Fruit fly (Drosophila melanogaster) whole organism, embryonic: ENCODE measurements around the gene CG42449.
A peak's percentile ranks its signal among the peaks of the same experiment; 100 is the strongest.

ENCODE experiments used
- ATbp ChIP-seq: fragments of 200-800 bp; sonication (Bioruptor generic); optimal IDR thresholded peaks from 2 replicates; lab custom pipeline; 2017; ENCODE audit warnings: missing biosample characterization, mild to moderate bottlenecking, missing genetic modification characterization, missing genetic modification reagents
- B-H1 ChIP-seq: fragments of 200-800 bp; sonication (Bioruptor generic); IDR thresholded peaks from 3 replicates; pipeline ENCODE4 v1.3.6; 2022; ENCODE audit warnings: missing biosample characterization, missing genetic modification characterization
- Bteb2 ChIP-seq: fragments of 200-800 bp; sonication (Bioruptor generic); optimal IDR thresholded peaks from 2 replicates; lab custom pipeline; 2016; ENCODE audit warnings: missing biosample characterization, missing genetic modification characterization
- CG10209 ChIP-seq: fragments of 200-800 bp; sonication (Bioruptor generic); optimal IDR thresholded peaks from 3 replicates; lab custom pipeline; 2017; ENCODE audit warnings: missing biosample characterization, mild to moderate bottlenecking, missing genetic modification characterization, missing genetic modification reagents
- CG11456 ChIP-seq: fragments of 200-800 bp; sonication (Bioruptor generic); IDR thresholded peaks from 3 replicates; pipeline ENCODE4 v1.3.6; 2022; ENCODE audit warnings: missing biosample characterization, missing genetic modification characterization
- CG13287 ChIP-seq: fragments of 200-800 bp; sonication (Bioruptor generic); IDR thresholded peaks from 2 replicates; pipeline ENCODE4 v1.3.6; 2022; ENCODE audit warnings: missing biosample characterization, missing genetic modification characterization; ENCODE audit not compliant: partially characterized antibody
- CG14860 ChIP-seq: fragments of 200-800 bp; sonication (Bioruptor generic); IDR thresholded peaks from 3 replicates; pipeline ENCODE4 v1.3.6; 2022; ENCODE audit warnings: missing biosample characterization, missing genetic modification characterization; ENCODE audit not compliant: partially characterized antibody
- CG15696 ChIP-seq: fragments of 200-800 bp; sonication (Bioruptor generic); optimal IDR thresholded peaks from 2 replicates; lab custom pipeline; 2019; ENCODE audit warnings: missing biosample characterization, mild to moderate bottlenecking, missing genetic modification characterization, moderate library complexity
- CG1602 ChIP-seq: fragments of 200-800 bp; sonication (Bioruptor generic); optimal IDR thresholded peaks from 3 replicates; lab custom pipeline; 2016; ENCODE audit warnings: missing biosample characterization, missing genetic modification characterization
- CG17186 ChIP-seq: fragments of 200-800 bp; sonication (Bioruptor generic); optimal IDR thresholded peaks from 3 replicates; lab custom pipeline; 2017; ENCODE audit warnings: missing biosample characterization, missing genetic modification reagents, missing genetic modification characterization
- CG17328 ChIP-seq: fragments of 200-800 bp; sonication (Bioruptor generic); IDR thresholded peaks from 2 replicates; pipeline ENCODE4 v1.3.6; 2022; ENCODE audit warnings: missing biosample characterization, missing genetic modification characterization
- CG17359 ChIP-seq: fragments of 200-800 bp; sonication (Bioruptor generic); optimal IDR thresholded peaks from 3 replicates; lab custom pipeline; 2018; ENCODE audit warnings: missing biosample characterization, mild to moderate bottlenecking, missing genetic modification characterization, moderate library complexity
- CG17568 ChIP-seq: fragments of 200-800 bp; sonication (Bioruptor generic); optimal IDR thresholded peaks from 2 replicates; lab custom pipeline; 2018; ENCODE audit warnings: missing biosample characterization, mild to moderate bottlenecking, missing genetic modification characterization, moderate library complexity
- CG30020 ChIP-seq: fragments of 200-800 bp; optimal IDR thresholded peaks from 2 replicates; lab custom pipeline; 2019; ENCODE audit warnings: missing biosample characterization, mild to moderate bottlenecking, missing genetic modification characterization, moderate library complexity
- CG30403 ChIP-seq: fragments of 200-800 bp; sonication (Bioruptor generic); optimal IDR thresholded peaks from 3 replicates; lab custom pipeline; 2016; ENCODE audit warnings: missing biosample characterization, missing genetic modification characterization
- CG43689 ChIP-seq: fragments of 200-800 bp; sonication (Bioruptor generic); IDR thresholded peaks from 2 replicates; pipeline ENCODE4 v1.3.6; 2022; ENCODE audit warnings: missing biosample characterization, missing genetic modification characterization
- CG6272 ChIP-seq: fragments of 200-800 bp; sonication (Bioruptor generic); IDR thresholded peaks from 2 replicates; pipeline ENCODE4 v1.3.6; 2022; ENCODE audit warnings: missing biosample characterization, missing genetic modification characterization
- CG6765 ChIP-seq: fragments of 200-800 bp; sonication (Bioruptor generic); optimal IDR thresholded peaks from 3 replicates; lab custom pipeline; 2017; ENCODE audit warnings: missing biosample characterization, mild to moderate bottlenecking, missing genetic modification characterization
- CG7745 ChIP-seq: fragments of 200-800 bp; sonication (Bioruptor generic); optimal IDR thresholded peaks from 2 replicates; lab custom pipeline; 2018; ENCODE audit warnings: missing biosample characterization, mild to moderate bottlenecking, missing genetic modification characterization, moderate library complexity
- CG8359 ChIP-seq: fragments of 200-800 bp; sonication (Bioruptor generic); optimal IDR thresholded peaks from 2 replicates; lab custom pipeline; 2017; ENCODE audit warnings: missing biosample characterization, mild to moderate bottlenecking, missing genetic modification characterization, borderline replicate concordance
- CG8765 ChIP-seq: fragments of 200-800 bp; sonication (Bioruptor generic); IDR thresholded peaks from 2 replicates; pipeline ENCODE4 v1.3.6; 2022; ENCODE audit warnings: missing biosample characterization, missing genetic modification characterization
- CG9437 ChIP-seq: fragments of 200-800 bp; sonication (Bioruptor generic); optimal IDR thresholded peaks from 2 replicates; lab custom pipeline; 2018; ENCODE audit warnings: missing biosample characterization, mild to moderate bottlenecking, missing genetic modification characterization
- D ChIP-seq, 2 experiments: fragments of 200-800 bp in 1 of 2; fragments of >200 bp in 1 of 2; sonication (Bioruptor generic) in 1 of 2; optimal IDR thresholded peaks; 2 replicates in 1 of 2; 3 replicates in 1 of 2; lab custom pipeline; 2017; ENCODE audit warnings: mild to moderate bottlenecking in 1 of 2, missing biosample characterization in 1 of 2, missing genetic modification characterization in 1 of 2, missing genetic modification reagents in 1 of 2
- Dad ChIP-seq: fragments of 200-800 bp; sonication (Bioruptor generic); optimal IDR thresholded peaks from 3 replicates; lab custom pipeline; 2016; ENCODE audit warnings: missing biosample characterization, missing genetic modification characterization
- Dek ChIP-seq: fragments of 200-800 bp; sonication (Bioruptor generic); optimal IDR thresholded peaks from 3 replicates; lab custom pipeline; 2019; ENCODE audit warnings: missing biosample characterization, mild to moderate bottlenecking, missing genetic modification characterization, moderate library complexity
- Dp ChIP-seq: fragments of 200-800 bp; sonication (Bioruptor generic); optimal IDR thresholded peaks from 2 replicates; lab custom pipeline; 2018; ENCODE audit warnings: missing biosample characterization, mild to moderate bottlenecking, missing genetic modification characterization, moderate library complexity
- E2f1 ChIP-seq: fragments of 200-800 bp; sonication (Bioruptor generic); IDR thresholded peaks from 2 replicates; pipeline ENCODE4 v1.3.6; 2022; ENCODE audit warnings: missing biosample characterization, missing genetic modification characterization
- Hr3 ChIP-seq: fragments of 200-800 bp; sonication (Bioruptor generic); optimal IDR thresholded peaks from 3 replicates; lab custom pipeline; 2016; ENCODE audit warnings: missing biosample characterization, missing genetic modification characterization
- Nf-YB ChIP-seq: fragments of 200-800 bp; sonication (Bioruptor generic); optimal IDR thresholded peaks from 3 replicates; lab custom pipeline; 2019; ENCODE audit warnings: missing biosample characterization, mild to moderate bottlenecking, missing genetic modification characterization, moderate library complexity
- NfI ChIP-seq: fragments of 200-800 bp; sonication (Bioruptor generic); optimal IDR thresholded peaks from 3 replicates; lab custom pipeline; 2018; ENCODE audit warnings: missing biosample characterization, mild to moderate bottlenecking, missing genetic modification characterization, moderate library complexity
- Rfx ChIP-seq: fragments of 200-800 bp; sonication (Bioruptor generic); IDR thresholded peaks from 2 replicates; pipeline ENCODE4 v1.3.6; 2022; ENCODE audit warnings: missing biosample characterization, missing genetic modification characterization
- Ssrp ChIP-seq: fragments of 200-800 bp; sonication (Bioruptor generic); optimal IDR thresholded peaks from 2 replicates; lab custom pipeline; 2018; ENCODE audit warnings: missing biosample characterization, mild to moderate bottlenecking, missing genetic modification characterization, moderate library complexity
- TFAM ChIP-seq: fragments of 200-800 bp; sonication (Bioruptor generic); optimal IDR thresholded peaks from 2 replicates; lab custom pipeline; 2017; ENCODE audit warnings: missing biosample characterization, missing genetic modification characterization, inconsistent platforms
- ac ChIP-seq: fragments of 200-800 bp; sonication (Bioruptor generic); optimal IDR thresholded peaks from 3 replicates; lab custom pipeline; 2017; ENCODE audit warnings: missing biosample characterization, mild to moderate bottlenecking, missing genetic modification characterization
- az2 ChIP-seq: fragments of 200-800 bp; sonication (Bioruptor generic); optimal IDR thresholded peaks from 3 replicates; lab custom pipeline; 2016; ENCODE audit warnings: missing biosample characterization, missing genetic modification characterization
- caup ChIP-seq: fragments of 200-800 bp; sonication (Bioruptor generic); optimal IDR thresholded peaks from 3 replicates; lab custom pipeline; 2017; ENCODE audit warnings: missing biosample characterization, mild to moderate bottlenecking, missing genetic modification characterization, moderate library complexity; ENCODE audit not compliant: severe bottlenecking
- crol ChIP-seq: fragments of 200-800 bp; sonication (Bioruptor generic); IDR thresholded peaks from 2 replicates; pipeline ENCODE4 v1.3.6; 2022; ENCODE audit warnings: missing biosample characterization, missing genetic modification characterization
- dmrt99B ChIP-seq: fragments of 200-800 bp; sonication (Bioruptor generic); optimal IDR thresholded peaks from 2 replicates; lab custom pipeline; 2018; ENCODE audit warnings: missing biosample characterization, mild to moderate bottlenecking, missing genetic modification characterization, moderate library complexity
- hbn ChIP-seq: fragments of 200-800 bp; sonication (Bioruptor generic); IDR thresholded peaks from 2 replicates; pipeline ENCODE4 v1.3.6; 2022; ENCODE audit warnings: missing biosample characterization, missing genetic modification characterization; ENCODE audit not compliant: partially characterized antibody
- her ChIP-seq: fragments of 200-800 bp; sonication (Bioruptor generic); optimal IDR thresholded peaks from 2 replicates; lab custom pipeline; 2016; ENCODE audit warnings: missing biosample characterization, missing genetic modification characterization
- hkb ChIP-seq, 2 experiments: fragments of 200-800 bp in 1 of 2; fragments of >200 bp in 1 of 2; sonication (Bioruptor generic) in 1 of 2; IDR thresholded peaks in 1 of 2; optimal IDR thresholded peaks in 1 of 2; 2 replicates each; pipeline versions ENCODE4 v1.3.6 to Lab custom; 2017 to 2022; ENCODE audit warnings: missing biosample characterization in 1 of 2, missing genetic modification characterization in 1 of 2
- jumu ChIP-seq: fragments of 200-800 bp; sonication (Bioruptor generic); optimal IDR thresholded peaks from 3 replicates; lab custom pipeline; 2016; ENCODE audit warnings: missing biosample characterization, missing genetic modification characterization
- nmo ChIP-seq: fragments of 200-800 bp; sonication (Bioruptor generic); optimal IDR thresholded peaks from 2 replicates; lab custom pipeline; 2018; ENCODE audit warnings: missing biosample characterization, mild to moderate bottlenecking, missing genetic modification characterization, moderate library complexity
- schlank ChIP-seq: fragments of 200-800 bp; sonication (Bioruptor generic); optimal IDR thresholded peaks from 2 replicates; lab custom pipeline; 2018; ENCODE audit warnings: missing biosample characterization, mild to moderate bottlenecking, missing genetic modification characterization
- ssp ChIP-seq: fragments of 200-800 bp; sonication (Bioruptor generic); IDR thresholded peaks from 2 replicates; pipeline ENCODE4 v1.3.6; 2022; ENCODE audit warnings: missing biosample characterization, missing genetic modification characterization
- tll ChIP-seq, 2 experiments: fragments of 200-800 bp in 1 of 2; fragments of >200 bp in 1 of 2; sonication (Bioruptor generic) in 1 of 2; optimal IDR thresholded peaks; 2 replicates each; lab custom pipeline; 2017 to 2019; ENCODE audit warnings: missing biosample characterization in 2 of 2, missing genetic modification characterization in 2 of 2, mild to moderate bottlenecking in 1 of 2, moderate library complexity in 1 of 2
- tx ChIP-seq: fragments of 200-800 bp; sonication (Bioruptor generic); optimal IDR thresholded peaks from 2 replicates; lab custom pipeline; 2016; ENCODE audit warnings: missing biosample characterization, missing genetic modification characterization

CG42449 gene

dm6 chrX:5698087-5698727, 15.2 kb downstream of the CG42449 start, which contains the start of gene AdamTS-B (continued):
- TF ChIP-seq CG17359 (peak; percentile 29), B-H1 (no peak), ac (GFP tag; lab: Kevin White, UChicago) (no peak), CG15696 (peak; percentile 40), CG6272 (GFP tag; lab: Robert Waterston, UW) (no peak), Hr3 (GFP tag; lab: Kevin White, UChicago) (peak; percentile 38), TFAM (GFP tag; lab: Kevin White, UChicago) (no peak), caup (peak; percentile 9), Dad (GFP tag; lab: Kevin White, UChicago) (no peak), jumu (GFP tag; lab: Kevin White, UChicago) (no peak), dmrt99B (peak; percentile 65), ATbp (GFP tag; lab: Kevin White, UChicago) (peak; percentile 10), CG30020 (tag; lab: Kevin White, UChicago) (no peak), crol (GFP tag; lab: Robert Waterston, UW) (no peak), CG9437 (no peak), Bteb2 (no peak), NfI (GFP tag; lab: Kevin White, UChicago) (peak; percentile 41), CG17568 (GFP tag; lab: Kevin White, UChicago) (no peak), her (GFP tag; lab: Kevin White, UChicago) (no peak), hbn (no peak), schlank (tag; lab: Kevin White, UChicago) (no peak), az2 (no peak), Rfx (GFP tag; lab: Robert Waterston, UW) (peak; percentile 68), Ssrp (peak; percentile 63), CG8765 (GFP tag; lab: Robert Waterston, UW) (no peak), CG14860 (GFP tag; lab: Robert Waterston, UW) (no peak), CG8359 (GFP tag; lab: Kevin White, UChicago) (no peak), hkb (optimal IDR thresholded peaks at IDR 0.05; lab: Kevin White, UChicago) (no peak), hkb (GFP tag; IDR thresholded peaks at IDR 0.05; lab: Robert Waterston, UW) (no peak), CG17328 (peak; percentile 13; the same call in 1 of the 2 replicates), CG11456 (GFP tag; lab: Robert Waterston, UW) (0 out of 3 replicates have a peak, but pooled peaks have one; percentile 40), CG7745 (no peak), CG13287 (no peak), tx (GFP tag; lab: Kevin White, UChicago) (no peak), tll (GFP tag; optimal IDR thresholded peaks at IDR 0.05; lab: Kevin White, UChicago) (no peak), E2f1 (GFP tag; lab: Robert Waterston, UW) (peak; percentile 37; the same call in 1 of the 2 replicates), D (optimal IDR thresholded peaks at IDR 0.05; lab: Kevin White, UChicago) (no peak), D (GFP tag; optimal IDR thresholded peaks at IDR 0.05; lab: Kevin White, UChicago) (no peak), Nf-YB (GFP tag; lab: Kevin White, UChicago) (peak; percentile 31), CG6765 (GFP tag; lab: Kevin White, UChicago) (no peak), Dek (tag; lab: Kevin White, UChicago) (peak; percentile 36), ssp (GFP tag; lab: Robert Waterston, UW) (peak; percentile 23; the same call in 1 of the 2 replicates), CG43689 (GFP tag; lab: Robert Waterston, UW) (no peak), CG30403 (GFP tag; lab: Kevin White, UChicago) (peak; percentile 65), CG1602 (peak; percentile 9), Dp (no peak), CG10209 (GFP tag; lab: Kevin White, UChicago) (peak; percentile 16), nmo (GFP tag; lab: Kevin White, UChicago) (no peak), CG17186 (GFP tag; lab: Kevin White, UChicago) (no peak)
